Worm (Caenorhabditis elegans) whole organism, young adult: ENCODE results near the gene let-716.

Source experiments
- B0019.2 ChIP-seq: fragments of 200-800 bp; sonication (Bioruptor generic); conservative IDR thresholded peaks from 2 replicates; pipeline ENCODE4 v1.3.6; 2022; ENCODE audit warnings: missing genetic modification reagents, missing genetic modification characterization, missing compliant biosample characterization
- B0035.1 ChIP-seq: sonication (generic microtip); optimal IDR thresholded peaks from 2 replicates; lab custom pipeline; 2016; ENCODE audit warnings: missing genetic modification characterization, mild to moderate bottlenecking, missing compliant biosample characterization, missing genotype, missing genetic modification reagents
- F22D6.2 ChIP-seq: sonication (generic microtip); optimal IDR thresholded peaks from 2 replicates; lab custom pipeline; 2016; ENCODE audit warnings: mild to moderate bottlenecking, missing genetic modification characterization, missing compliant biosample characterization
- F23B12.7 ChIP-seq: sonication (generic microtip); optimal IDR thresholded peaks from 2 replicates; lab custom pipeline; 2017; ENCODE audit warnings: missing genetic modification characterization, mild to moderate bottlenecking, missing compliant biosample characterization, antibody characterized with exemption, moderate library complexity; ENCODE audit not compliant: insufficient read depth
- F39B2.1 ChIP-seq: fragments of 200-800 bp; sonication (Bioruptor generic); IDR thresholded peaks from 2 replicates; pipeline ENCODE4 v1.3.6; 2022; ENCODE audit warnings: missing genetic modification reagents, missing genetic modification characterization, missing compliant biosample characterization
- F52B5.7 ChIP-seq: sonication (generic microtip); optimal IDR thresholded peaks from 2 replicates; lab custom pipeline; 2016; ENCODE audit warnings: mild to moderate bottlenecking, missing genetic modification characterization, missing compliant biosample characterization
- Y53F4B.3 ChIP-seq: fragments of 200-800 bp; sonication (Bioruptor generic); IDR thresholded peaks from 2 replicates; pipeline ENCODE4 v1.3.6; 2022; ENCODE audit warnings: missing genetic modification reagents, missing genetic modification characterization, missing compliant biosample characterization
- Y53G8AR.9 ChIP-seq: fragments of 200-800 bp; sonication (Bioruptor generic); conservative IDR thresholded peaks from 2 replicates; pipeline ENCODE4 v1.3.6; 2022; ENCODE audit warnings: missing genetic modification reagents, missing genetic modification characterization, missing compliant biosample characterization
- Y56A3A.18 ChIP-seq: fragments of 200-800 bp; sonication (Bioruptor generic); IDR thresholded peaks from 2 replicates; pipeline ENCODE4 v1.3.6; 2022; ENCODE audit warnings: missing genetic modification reagents, missing genetic modification characterization, missing compliant biosample characterization
- ama-1 ChIP-seq, 3 experiments: fragments of 150-350 bp in 1 of 3; sonication (generic microtip) in 2 of 3; optimal IDR thresholded peaks; 2 replicates each; lab custom pipeline; 2014 to 2018; ENCODE audit warnings: missing biosample characterization in 2 of 3, missing genetic modification characterization in 2 of 3, missing genetic modification reagents in 2 of 3
- aptf-3 ChIP-seq: fragments of 200-800 bp; sonication (Bioruptor generic); IDR thresholded peaks from 2 replicates; pipeline ENCODE4 v1.3.6; 2022; ENCODE audit warnings: missing genetic modification characterization, missing compliant biosample characterization
- bed-1 ChIP-seq: fragments of 200-800 bp; sonication (Bioruptor generic); IDR thresholded peaks from 2 replicates; pipeline ENCODE4 v1.3.6; 2022; ENCODE audit warnings: missing genetic modification reagents, missing genetic modification characterization, missing compliant biosample characterization
- bed-2 ChIP-seq: fragments of 200-800 bp; sonication (Bioruptor generic); IDR thresholded peaks from 2 replicates; pipeline ENCODE4 v1.3.6; 2022; ENCODE audit warnings: missing genetic modification reagents, missing genetic modification characterization, missing compliant biosample characterization
- ccch-3 ChIP-seq: fragments of 200-800 bp; sonication (Bioruptor generic); optimal IDR thresholded peaks from 2 replicates; lab custom pipeline; 2018; ENCODE audit warnings: mild to moderate bottlenecking, missing genetic modification characterization, missing compliant biosample characterization
- cebp-1 ChIP-seq, 2 experiments: fragments of 200-800 bp in 1 of 2; sonication (Bioruptor generic) in 1 of 2; sonication (generic microtip) in 1 of 2; IDR thresholded peaks in 1 of 2; optimal IDR thresholded peaks in 1 of 2; 2 replicates each; pipeline versions ENCODE4 v1.3.6 to Lab custom; 2017 to 2022; ENCODE audit warnings: missing compliant biosample characterization in 2 of 2, missing genetic modification characterization in 2 of 2, mild to moderate bottlenecking in 1 of 2, missing genetic modification reagents in 1 of 2, moderate library complexity in 1 of 2
- cebp-2 ChIP-seq: fragments of 200-800 bp; sonication (Bioruptor generic); IDR thresholded peaks from 2 replicates; pipeline ENCODE4 v1.3.6; 2022; ENCODE audit warnings: missing genetic modification characterization, missing compliant biosample characterization
- die-1 ChIP-seq: sonication (generic microtip); optimal IDR thresholded peaks from 2 replicates; lab custom pipeline; 2016; ENCODE audit warnings: missing genotype, mild to moderate bottlenecking, missing genetic modification characterization, missing compliant biosample characterization
- dox-1 ChIP-seq: fragments of 200-800 bp; sonication (Bioruptor generic); IDR thresholded peaks from 2 replicates; pipeline ENCODE4 v1.3.6; 2022; ENCODE audit warnings: missing genetic modification reagents, missing genetic modification characterization, missing compliant biosample characterization
- efl-1 ChIP-seq: fragments of 150-350 bp; optimal IDR thresholded peaks from 2 replicates; lab custom pipeline; 2014; ENCODE audit warnings: missing biosample characterization, missing genetic modification reagents, missing genetic modification characterization
- fkh-3 ChIP-seq: sonication (generic microtip); optimal IDR thresholded peaks from 2 replicates; lab custom pipeline; 2016; ENCODE audit warnings: mild to moderate bottlenecking, missing genetic modification characterization, missing compliant biosample characterization
- gei-17 ChIP-seq: fragments of 200-800 bp; sonication (Bioruptor generic); optimal IDR thresholded peaks from 2 replicates; lab custom pipeline; 2018; ENCODE audit warnings: mild to moderate bottlenecking, missing genetic modification characterization, missing compliant biosample characterization
- him-1 ChIP-seq: sonication (generic microtip); optimal IDR thresholded peaks from 2 replicates; lab custom pipeline; 2016; ENCODE audit warnings: missing genotype, missing genetic modification reagents, missing genetic modification characterization, missing compliant biosample characterization
- hmg-20 ChIP-seq: fragments of 200-800 bp; sonication (Bioruptor generic); IDR thresholded peaks from 2 replicates; pipeline ENCODE4 v1.3.6; 2022; ENCODE audit warnings: missing genetic modification reagents, missing genetic modification characterization, missing compliant biosample characterization
- hrde-1 ChIP-seq: sonication (generic microtip); optimal IDR thresholded peaks from 2 replicates; lab custom pipeline; 2016; ENCODE audit warnings: missing genetic modification characterization, mild to moderate bottlenecking, missing compliant biosample characterization, moderate library complexity, missing genotype, missing genetic modification reagents, borderline replicate concordance
- let-526 ChIP-seq: fragments of 200-800 bp; sonication (Bioruptor generic); IDR thresholded peaks from 2 replicates; pipeline ENCODE4 v1.3.6; 2022; ENCODE audit warnings: missing genetic modification reagents, missing genetic modification characterization, missing compliant biosample characterization
- let-607 ChIP-seq, 2 experiments: fragments of 200-800 bp in 1 of 2; sonication (Bioruptor generic) in 1 of 2; sonication (generic microtip) in 1 of 2; optimal IDR thresholded peaks; 2 replicates each; lab custom pipeline; 2016 to 2018; ENCODE audit warnings: mild to moderate bottlenecking in 2 of 2, missing compliant biosample characterization in 2 of 2, missing genetic modification characterization in 2 of 2, moderate library complexity in 2 of 2, missing genotype in 1 of 2
- lin-35 ChIP-seq, 3 experiments: fragments of 150-350 bp in 2 of 3; sonication (generic microtip) in 1 of 3; optimal IDR thresholded peaks; 2 replicates each; lab custom pipeline; 2014 to 2018; ENCODE audit warnings: missing biosample characterization in 3 of 3, missing genetic modification characterization in 3 of 3, missing genetic modification reagents in 3 of 3
- lsl-1 ChIP-seq: fragments of 200-800 bp; sonication (Bioruptor generic); optimal IDR thresholded peaks from 2 replicates; lab custom pipeline; 2018; ENCODE audit warnings: mild to moderate bottlenecking, missing genetic modification characterization, moderate library complexity, missing compliant biosample characterization
- mcd-1 ChIP-seq: fragments of 200-800 bp; sonication (Bioruptor generic); IDR thresholded peaks from 2 replicates; pipeline ENCODE4 v1.3.6; 2022; ENCODE audit warnings: missing genetic modification reagents, missing genetic modification characterization, missing compliant biosample characterization
- mes-4 ChIP-seq: sonication (generic microtip); optimal IDR thresholded peaks from 2 replicates; lab custom pipeline; 2016; ENCODE audit warnings: missing genotype, missing genetic modification characterization, missing compliant biosample characterization
- nhr-120 ChIP-seq: fragments of 200-800 bp; sonication (Bioruptor generic); IDR thresholded peaks from 2 replicates; pipeline ENCODE4 v1.3.6; 2022; ENCODE audit warnings: missing genetic modification characterization, missing compliant biosample characterization
- nhr-27 ChIP-seq: fragments of 200-800 bp; sonication (Bioruptor generic); optimal IDR thresholded peaks from 2 replicates; lab custom pipeline; 2018; ENCODE audit warnings: mild to moderate bottlenecking, missing genetic modification characterization, moderate library complexity, missing compliant biosample characterization
- nhr-80 ChIP-seq: sonication (generic microtip); optimal IDR thresholded peaks from 2 replicates; lab custom pipeline; 2016; ENCODE audit warnings: missing genetic modification characterization, missing compliant biosample characterization
- pbrm-1 ChIP-seq: fragments of 200-800 bp; sonication (Bioruptor generic); IDR thresholded peaks from 2 replicates; pipeline ENCODE4 v1.3.6; 2022; ENCODE audit warnings: missing genetic modification reagents, missing genetic modification characterization, missing compliant biosample characterization
- repo-1 ChIP-seq: sonication (generic microtip); optimal IDR thresholded peaks from 2 replicates; lab custom pipeline; 2017; ENCODE audit warnings: mild to moderate bottlenecking, missing genetic modification characterization, missing compliant biosample characterization
- sdz-38 ChIP-seq: sonication (generic microtip); optimal IDR thresholded peaks from 2 replicates; lab custom pipeline; 2016; ENCODE audit warnings: missing genotype, missing genetic modification characterization, missing compliant biosample characterization
- snpc-1.1 ChIP-seq: sonication (generic microtip); optimal IDR thresholded peaks from 2 replicates; lab custom pipeline; 2017; ENCODE audit warnings: missing genetic modification characterization, mild to moderate bottlenecking, missing compliant biosample characterization, antibody characterized with exemption, moderate library complexity, missing genotype, missing genetic modification reagents; ENCODE audit not compliant: insufficient read depth
- snpc-1.3 ChIP-seq: sonication (generic microtip); optimal IDR thresholded peaks from 2 replicates; lab custom pipeline; 2017; ENCODE audit warnings: missing genetic modification characterization, mild to moderate bottlenecking, missing compliant biosample characterization, antibody characterized with exemption, moderate library complexity, missing genotype, missing genetic modification reagents; ENCODE audit not compliant: insufficient read depth
- snpc-4 ChIP-seq, 5 experiments: fragments of 150-350 bp in 1 of 5; sonication (generic microtip) in 4 of 5; optimal IDR thresholded peaks; 2 replicates each; lab custom pipeline; 2014 to 2018; ENCODE audit warnings: missing genetic modification characterization in 5 of 5, missing biosample characterization in 3 of 5, antibody characterized with exemption in 2 of 5, mild to moderate bottlenecking in 2 of 5, missing compliant biosample characterization in 2 of 5, missing genotype in 2 of 5, moderate library complexity in 2 of 5, missing genetic modification reagents in 1 of 5
- sptf-2 ChIP-seq: fragments of 200-800 bp; sonication (Bioruptor generic); optimal IDR thresholded peaks from 2 replicates; lab custom pipeline; 2018; ENCODE audit warnings: mild to moderate bottlenecking, missing genetic modification characterization, missing compliant biosample characterization
- unc-130 ChIP-seq: sonication (generic microtip); optimal IDR thresholded peaks from 2 replicates; lab custom pipeline; 2016; ENCODE audit warnings: missing genetic modification reagents, missing genetic modification characterization, missing compliant biosample characterization
- xnd-1 ChIP-seq: sonication (generic microtip); optimal IDR thresholded peaks from 2 replicates; lab custom pipeline; 2016; ENCODE audit warnings: missing genotype, missing genetic modification reagents, missing genetic modification characterization, missing compliant biosample characterization
- ztf-22 ChIP-seq: fragments of 200-800 bp; sonication (Bioruptor generic); optimal IDR thresholded peaks from 2 replicates; lab custom pipeline; 2018; ENCODE audit warnings: mild to moderate bottlenecking, missing genetic modification characterization, moderate library complexity, missing compliant biosample characterization

let-716 gene

DNA sequence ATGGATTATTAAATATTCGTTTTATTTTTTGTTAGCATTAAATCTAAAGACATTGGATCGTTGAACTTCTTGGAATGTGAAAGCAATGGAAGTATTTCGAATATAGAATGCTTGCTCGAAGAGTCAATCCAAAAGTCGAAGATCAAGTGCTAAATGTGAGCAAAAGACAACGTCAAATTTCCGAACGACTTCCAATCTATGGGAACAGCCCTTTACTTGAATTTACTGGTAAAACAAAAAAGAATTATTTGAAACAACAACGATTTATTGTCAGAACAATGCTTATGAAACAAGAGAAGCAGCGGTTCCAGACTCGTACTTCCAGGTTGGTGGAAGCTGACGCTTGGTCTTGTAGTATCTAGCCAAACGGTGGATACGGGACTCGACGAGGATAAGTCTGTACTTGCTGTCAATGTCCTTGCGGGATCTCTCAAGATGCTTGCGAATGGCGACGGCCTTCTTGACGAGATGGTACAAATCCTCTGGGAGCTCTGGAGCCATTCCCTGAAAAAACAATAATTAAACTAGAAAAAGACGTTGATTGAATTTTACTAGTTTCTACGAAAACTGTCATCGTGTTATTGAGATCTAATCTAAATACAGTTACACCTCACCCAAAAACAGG is 9.4 kb upstream of the let-716 start (continued):
- TF ChIP-seq gei-17 (GFP tag; lab: Kevin White, UChicago) = no peak
- TF ChIP-seq hmg-20 (GFP tag; lab: Robert Waterston, UW) = no peak; the same call in 1 of the 2 replicates
- TF ChIP-seq lin-35 (GFP tag; optimal IDR thresholded peaks at IDR 0.05; lab: Kevin White, UChicago) = peak in 2 of 3 experiments; percentile 19 to 45
- TF ChIP-seq nhr-80 (tag; lab: Kevin White, UChicago) = no peak
- peak in 1 of 2 experiments; percentile 39 for TF ChIP-seq let-607 (tag; optimal IDR thresholded peaks at IDR 0.05; lab: Kevin White, UChicago)
- TF ChIP-seq snpc-4 (GFP tag; optimal IDR thresholded peaks at IDR 0.05; lab: Kevin White, UChicago) = peak; percentile 69
- TF ChIP-seq snpc-4 (tag; optimal IDR thresholded peaks at IDR 0.05; lab: Kevin White, UChicago) = peak in 2 of 4 experiments; percentile 10 to 63
- TF ChIP-seq fkh-3 (tag; lab: Kevin White, UChicago) = no peak
- TF ChIP-seq Y53G8AR.9 (GFP tag; lab: Robert Waterston, UW) = peak; percentile 86
- TF ChIP-seq bed-2 (GFP tag; lab: Robert Waterston, UW) = no peak
- TF ChIP-seq die-1 = peak; percentile 76

DNA sequence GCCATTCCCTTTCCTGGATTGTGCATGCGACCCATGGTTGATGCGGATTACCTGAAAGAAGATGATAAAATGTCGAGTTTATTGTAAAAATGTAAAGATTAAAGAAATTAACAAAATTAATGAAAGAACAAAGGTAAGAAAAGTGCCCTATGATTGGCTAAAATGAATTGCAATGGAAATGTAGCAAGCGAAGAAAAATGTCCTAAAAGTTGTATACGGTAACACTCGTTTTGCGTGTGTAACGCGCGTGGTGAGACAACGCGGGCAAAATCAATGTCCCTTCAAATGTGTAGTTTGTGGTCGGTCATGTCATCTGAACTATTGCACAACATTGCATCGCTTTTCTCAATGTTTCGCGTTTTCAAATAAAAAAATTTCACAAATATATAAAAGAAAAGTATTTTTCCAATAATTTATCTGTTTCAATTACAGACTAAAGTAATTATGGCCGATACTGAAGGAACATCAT is 8.4 kb upstream of the let-716 start, which contains the start of the genes rps-13 and nfx-1:
rps-13 (minus strand) TSS at position 51 of the 469 bp plus-strand sequence.
nfx-1 (plus strand) TSS at position 433 of the 469 bp plus-strand sequence.
- no peak for TF ChIP-seq Y56A3A.18
- no peak for TF ChIP-seq hrde-1
- TF ChIP-seq sdz-38 = no peak
- TF ChIP-seq bed-1 (GFP tag; lab: Robert Waterston, UW) = no peak
- TF ChIP-seq cebp-1 (GFP tag; IDR thresholded peaks at IDR 0.05; lab: Robert Waterston, UW) = peak; percentile 35; the same call in 1 of the 2 replicates
- TF ChIP-seq cebp-1 (tag; optimal IDR thresholded peaks at IDR 0.05; lab: Kevin White, UChicago) = peak; percentile 89
- no peak for TF ChIP-seq snpc-1.1 (tag; lab: Kevin White, UChicago)
- no peak for TF ChIP-seq ama-1 (optimal IDR thresholded peaks at IDR 0.05; lab: Kevin White, UChicago)
- peak in 1 of 2 experiments; percentile 24 for TF ChIP-seq ama-1 (GFP tag; optimal IDR thresholded peaks at IDR 0.05; lab: Kevin White, UChicago)
- TF ChIP-seq nhr-120 (GFP tag; lab: Robert Waterston, UW) = no peak
- TF ChIP-seq dox-1 = 0 out of 2 replicates have a peak, but pooled peaks have one; percentile 8
- peak; percentile 69 for TF ChIP-seq snpc-1.3 (tag; lab: Kevin White, UChicago)
- no peak for TF ChIP-seq ztf-22 (GFP tag; lab: Kevin White, UChicago)
- no peak for TF ChIP-seq Y53F4B.3
- TF ChIP-seq F52B5.7 (tag; lab: Kevin White, UChicago) = no peak
- TF ChIP-seq efl-1 (GFP tag; lab: Kevin White, UChicago) = peak; percentile 44
- TF ChIP-seq let-526 (GFP tag; lab: Robert Waterston, UW) = no peak
- TF ChIP-seq let-607 (tag; optimal IDR thresholded peaks at IDR 0.05; lab: Kevin White, UChicago) = peak in 1 of 2 experiments; percentile 34
- no peak for TF ChIP-seq B0019.2 (GFP tag; lab: Robert Waterston, UW)
- TF ChIP-seq repo-1 (tag; lab: Kevin White, UChicago) = no peak
- TF ChIP-seq pbrm-1 = peak; percentile 49; the same call in 1 of the 2 replicates
- no peak for TF ChIP-seq aptf-3 (GFP tag; lab: Robert Waterston, UW)
- TF ChIP-seq F23B12.7 (tag; lab: Kevin White, UChicago) = peak; percentile 57
- peak; percentile 87 for TF ChIP-seq lsl-1 (GFP tag; lab: Kevin White, UChicago)
- no peak for TF ChIP-seq him-1 (tag; lab: Kevin White, UChicago)
- TF ChIP-seq cebp-2 (GFP tag; lab: Robert Waterston, UW) = no peak
- TF ChIP-seq nhr-27 (tag; lab: Kevin White, UChicago) = no peak
- peak; percentile 2 for TF ChIP-seq xnd-1 (tag; lab: Kevin White, UChicago)
- no peak for TF ChIP-seq F22D6.2 (tag; lab: Kevin White, UChicago)
- TF ChIP-seq mes-4 (tag; lab: Kevin White, UChicago) = no peak
- TF ChIP-seq F39B2.1 (GFP tag; lab: Robert Waterston, UW) = no peak
- peak; percentile 40; the same call in 1 of the 2 replicates for TF ChIP-seq mcd-1 (GFP tag; lab: Robert Waterston, UW)
- TF ChIP-seq ccch-3 (GFP tag; lab: Kevin White, UChicago) = no peak
- no peak for TF ChIP-seq sptf-2
- no peak for TF ChIP-seq B0035.1
- no peak for TF ChIP-seq unc-130 (GFP tag; lab: Kevin White, UChicago)
